Worm (Caenorhabditis elegans) whole organism, L4/young adult: ENCODE data around the gene K03H1.11.

ENCODE experiments used
- W03F9.2 ChIP-seq: fragments of 150-350 bp; optimal IDR thresholded peaks from 2 replicates; lab custom pipeline; 2014; ENCODE audit warnings: missing biosample characterization, missing genetic modification characterization
- dao-5 ChIP-seq: sonication (generic microtip); optimal IDR thresholded peaks from 2 replicates; lab custom pipeline; 2016; ENCODE audit warnings: missing genotype, missing genetic modification characterization, moderate library complexity, missing compliant biosample characterization
- him-1 ChIP-seq: sonication (generic microtip); optimal IDR thresholded peaks from 2 replicates; lab custom pipeline; 2016; ENCODE audit warnings: missing genotype, missing genetic modification reagents, missing genetic modification characterization, missing compliant biosample characterization

The K03H1.11 gene

DNA sequence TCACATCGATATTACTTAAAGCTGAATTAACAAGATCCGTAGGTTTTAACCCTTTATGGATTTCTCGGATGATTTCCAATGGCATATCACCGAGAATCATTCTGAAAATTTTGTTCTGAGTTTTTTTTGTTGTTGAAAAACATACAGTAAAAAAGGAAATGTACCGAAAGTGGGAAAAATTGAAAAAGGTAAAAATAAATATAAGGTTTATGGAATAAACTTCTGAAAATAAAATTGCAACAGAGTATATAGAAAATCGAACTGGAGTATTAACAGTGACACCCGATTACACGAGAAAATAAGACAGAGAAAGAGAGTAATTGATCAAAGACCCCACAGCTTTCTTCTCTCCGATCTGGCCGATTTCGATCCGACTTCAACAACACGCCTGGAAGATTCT lies at the start of gene K03H1.11:
Gene K03H1.11, minus strand, starts transcription at position 101 of the 400 bp plus-strand sequence.
- TF ChIP-seq W03F9.2 (tag; lab: Kevin White, UChicago) (no peak), him-1 (no peak), dao-5 (no peak)

DNA sequence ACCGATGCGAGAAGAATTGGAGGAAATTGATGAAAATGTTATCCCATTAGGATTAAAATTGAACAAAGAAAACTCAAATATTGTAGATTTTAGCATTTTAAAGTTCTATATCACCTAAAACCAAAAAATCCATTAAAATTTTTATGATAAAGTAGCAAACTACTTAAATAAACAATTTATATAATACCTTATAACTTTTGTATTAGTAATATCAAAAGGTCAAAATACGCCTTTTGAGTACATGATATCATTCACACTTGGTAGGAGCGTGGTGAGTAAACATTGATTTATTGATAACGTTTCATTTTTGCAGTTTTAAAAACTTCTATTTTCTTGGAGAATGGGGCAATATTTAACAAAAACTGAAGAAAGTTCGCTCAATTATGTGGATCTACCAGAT lies 49.3 kb upstream of the K03H1.11 start, which contains the start of gene C05B5.5:
Gene C05B5.5, plus strand, starts transcription at position 301 of the 400 bp plus-strand sequence.
- TF ChIP-seq W03F9.2 (tag; lab: Kevin White, UChicago), result no peak
- TF ChIP-seq dao-5, result no peak
- no peak for TF ChIP-seq him-1

DNA sequence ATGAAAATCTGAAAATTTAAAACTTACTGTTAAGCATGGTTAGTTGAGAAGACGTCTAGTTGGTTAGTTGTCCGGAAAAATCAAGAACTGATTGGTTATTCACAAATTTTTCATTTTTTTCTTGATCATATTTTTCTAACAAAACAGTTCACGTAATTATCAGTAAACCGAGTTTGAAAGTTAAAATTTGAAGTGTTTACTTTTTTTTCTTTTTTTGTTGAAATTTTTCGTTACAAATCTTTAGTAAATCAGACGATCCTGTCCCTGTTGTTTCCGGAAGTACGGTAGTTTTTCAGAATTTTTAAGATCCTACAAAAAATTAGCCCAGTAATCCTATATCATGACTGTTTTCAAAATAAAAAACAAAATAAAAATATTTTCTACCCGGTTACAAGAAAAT lies 48.7 kb upstream of the K03H1.11 start, which contains the start of gene C05B5.2:
Gene C05B5.2, minus strand, starts transcription at position 101 of the 400 bp plus-strand sequence.
- TF ChIP-seq W03F9.2 (tag; lab: Kevin White, UChicago), result no peak
- TF ChIP-seq dao-5, result no peak
- TF ChIP-seq him-1, result no peak

DNA sequence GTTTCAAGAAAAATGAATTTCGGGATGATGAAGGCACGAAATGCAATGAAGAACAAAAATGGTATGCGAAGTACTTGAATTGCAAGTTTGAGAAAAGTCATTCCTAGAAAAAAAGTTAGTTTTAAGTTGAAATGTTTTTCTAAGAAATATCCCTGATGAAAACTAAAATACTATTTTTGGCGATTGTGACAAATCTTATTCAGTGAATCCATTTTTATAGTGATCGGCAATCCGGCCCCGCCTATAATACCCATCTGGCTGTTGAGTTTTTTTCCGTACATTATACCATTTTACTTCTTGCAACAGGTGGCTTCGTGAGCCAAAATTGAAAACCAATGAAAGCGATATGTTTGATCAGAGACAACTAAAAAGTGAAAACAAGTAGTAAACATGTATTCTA lies 47.5 kb upstream of the K03H1.11 start, which contains the start of gene C05B5.17:
Gene C05B5.17, minus strand, starts transcription at position 101 of the 400 bp plus-strand sequence.
- TF ChIP-seq him-1 (no peak), dao-5 (no peak), W03F9.2 (tag; lab: Kevin White, UChicago) (no peak)

DNA sequence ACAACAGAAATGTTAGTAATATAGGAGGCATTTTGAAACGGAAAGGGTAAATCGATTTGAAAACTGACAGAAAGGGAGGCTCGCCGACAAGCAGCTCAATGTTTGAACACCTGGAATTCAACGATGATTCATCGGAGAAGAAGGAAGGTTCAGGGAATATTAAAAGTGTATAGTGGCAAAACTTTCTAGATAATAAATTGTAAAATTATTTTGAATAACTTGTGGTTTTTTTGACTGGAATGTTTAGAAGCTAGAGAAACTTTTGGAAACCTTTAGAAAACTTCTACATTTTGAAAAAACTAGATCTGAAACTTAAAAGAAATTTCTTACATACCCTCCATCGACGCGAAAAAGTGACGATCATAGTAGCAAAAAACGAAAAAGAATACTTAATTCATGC lies 46.1 kb upstream of the K03H1.11 start, which contains the start of gene pqn-8:
Gene pqn-8, minus strand, starts transcription at position 101 of the 400 bp plus-strand sequence.
- no peak for TF ChIP-seq him-1
- no peak for TF ChIP-seq dao-5
- TF ChIP-seq W03F9.2 (tag; lab: Kevin White, UChicago), result no peak

DNA sequence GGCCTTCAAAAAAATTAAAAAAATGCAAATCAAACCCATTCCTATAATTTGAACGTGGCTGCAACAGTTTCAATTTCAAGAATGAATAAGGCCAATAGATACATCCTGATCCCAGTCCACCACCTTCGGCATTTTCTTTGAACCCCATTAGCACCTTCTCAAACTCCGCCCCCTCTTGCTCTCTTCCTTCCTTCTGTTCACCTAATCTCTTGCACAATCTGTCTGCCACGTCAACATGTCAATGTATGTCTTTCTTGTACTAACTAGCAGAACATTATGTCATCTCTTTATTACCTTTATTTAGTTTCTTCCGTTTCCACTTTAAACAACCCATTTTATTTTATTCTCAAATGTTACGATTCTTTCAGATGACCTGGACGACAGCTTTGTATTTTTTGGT lies 41.8 kb upstream of the K03H1.11 start, which contains the start of gene C05B5.4:
Gene C05B5.4, plus strand, starts transcription at position 351 of the 400 bp plus-strand sequence.
- TF ChIP-seq W03F9.2 (tag; lab: Kevin White, UChicago), result no peak
- no peak for TF ChIP-seq dao-5
- no peak for TF ChIP-seq him-1

DNA sequence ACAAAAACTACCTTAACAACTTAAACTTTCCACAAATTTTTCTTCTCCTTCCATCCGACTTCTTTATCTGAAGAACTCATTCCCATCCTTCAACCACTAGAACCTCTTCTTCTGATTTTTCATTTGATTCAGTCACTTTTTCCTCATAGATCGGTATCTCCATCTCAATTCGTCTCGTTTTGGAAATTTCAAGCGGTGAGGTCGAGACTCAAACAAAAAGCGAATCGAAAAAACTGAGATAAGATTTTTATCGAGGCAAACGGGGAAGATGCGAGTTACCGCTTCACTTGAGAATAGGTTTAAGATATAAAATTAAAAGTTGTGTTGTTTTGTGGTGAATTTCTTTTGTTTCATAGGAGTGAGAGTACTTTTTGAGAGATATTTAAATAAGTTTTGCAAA lies 39.6 kb upstream of the K03H1.11 start:
- TF ChIP-seq him-1 (no peak), dao-5 (no peak)

DNA sequence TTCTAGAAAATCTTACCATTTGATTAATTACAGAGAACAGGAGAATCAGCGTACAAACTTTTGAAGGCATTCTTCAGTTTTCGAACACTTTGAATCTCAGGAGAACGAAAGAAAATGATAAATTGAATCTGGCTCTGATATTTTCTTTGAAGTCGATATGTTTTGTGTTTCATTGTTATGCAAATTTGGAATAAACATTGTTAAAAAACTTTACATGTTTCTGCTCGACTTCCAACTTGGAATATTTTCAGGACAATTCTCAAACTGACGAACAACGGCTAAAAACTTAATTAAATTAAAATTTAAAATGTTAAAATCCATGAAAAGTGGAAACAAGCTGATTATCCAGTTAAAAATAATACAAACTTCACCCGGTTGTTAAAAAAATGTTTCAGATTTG lies 36.6 kb upstream of the K03H1.11 start, which contains the start of gene C05B5.1:
Gene C05B5.1, minus strand, starts transcription at position 101 of the 400 bp plus-strand sequence.
- no peak for TF ChIP-seq W03F9.2 (tag; lab: Kevin White, UChicago)

DNA sequence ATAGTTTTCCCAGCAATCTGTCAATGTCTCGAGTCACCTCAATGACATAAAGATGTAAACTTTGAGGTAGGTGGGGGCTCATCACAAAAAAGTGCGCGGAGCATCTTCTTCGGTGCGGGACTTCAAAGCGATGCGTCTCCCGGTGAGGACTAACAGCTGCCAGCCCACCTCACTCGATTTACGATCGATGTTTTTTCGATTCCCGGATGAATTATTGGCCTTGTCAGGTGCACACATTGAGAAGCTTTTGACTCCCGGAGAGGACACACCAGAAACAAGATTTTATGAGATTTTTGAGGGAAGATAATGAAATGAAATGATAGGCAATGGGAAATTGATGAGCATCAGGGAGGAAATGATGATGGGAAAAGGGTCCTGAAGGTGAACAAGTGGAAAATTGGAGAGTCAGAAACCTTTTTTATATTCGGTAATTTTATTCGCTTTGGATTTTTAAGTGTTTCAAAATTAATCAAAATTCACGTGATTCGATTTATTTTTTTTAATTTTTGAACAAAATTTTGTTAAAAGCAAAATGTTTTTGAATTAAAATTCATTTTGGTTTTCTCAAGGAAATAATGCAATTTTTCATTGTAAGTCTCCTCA lies 35.2 kb upstream of the K03H1.11 start, which contains the start of gene C05B5.12:
Gene C05B5.12, plus strand, starts transcription at position 553 of the 603 bp plus-strand sequence.
- no peak for TF ChIP-seq dao-5
- no peak for TF ChIP-seq W03F9.2 (tag; lab: Kevin White, UChicago)

DNA sequence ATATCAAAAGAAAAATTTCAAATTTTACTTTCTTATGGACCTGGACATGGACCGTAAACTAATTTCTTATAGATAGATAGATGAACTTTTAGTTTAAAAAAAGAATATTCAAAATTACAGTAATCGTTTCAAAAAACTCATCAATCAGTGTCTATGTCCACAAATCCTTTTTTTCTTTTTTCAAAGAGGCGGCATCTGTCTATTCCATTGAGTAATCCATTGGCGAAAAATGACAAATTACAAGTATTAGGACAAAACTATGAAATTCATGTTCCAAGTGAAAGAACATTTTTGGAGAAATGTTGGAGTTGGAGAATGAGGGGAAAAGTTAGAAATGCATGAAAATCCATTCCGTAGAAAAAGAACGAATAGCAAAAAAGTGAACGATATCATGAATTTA lies 33.8 kb upstream of the K03H1.11 start:
- no peak for TF ChIP-seq dao-5
- no peak for TF ChIP-seq him-1
- TF ChIP-seq W03F9.2 (tag; lab: Kevin White, UChicago), result no peak

DNA sequence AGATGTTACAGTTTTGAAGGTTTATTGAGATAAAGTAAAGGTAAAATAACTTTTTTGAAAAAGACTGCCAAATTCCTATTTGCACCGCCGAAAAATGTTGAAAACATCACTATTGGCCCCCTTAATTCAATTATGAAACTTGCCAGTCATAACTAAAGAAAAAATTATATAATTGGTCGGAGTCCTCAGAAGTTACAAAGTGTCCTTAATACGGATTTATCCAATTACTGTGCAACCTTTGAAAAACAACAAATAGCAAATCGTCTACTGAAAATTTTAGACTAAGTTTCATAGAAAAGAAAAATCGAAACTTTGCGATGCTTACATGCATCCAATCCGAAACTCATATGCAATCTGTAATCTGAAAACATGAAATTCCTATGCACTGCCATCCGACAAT lies 32.8 kb upstream of the K03H1.11 start:
- TF ChIP-seq W03F9.2 (tag; lab: Kevin White, UChicago) (no peak), him-1 (no peak), dao-5 (no peak)

DNA sequence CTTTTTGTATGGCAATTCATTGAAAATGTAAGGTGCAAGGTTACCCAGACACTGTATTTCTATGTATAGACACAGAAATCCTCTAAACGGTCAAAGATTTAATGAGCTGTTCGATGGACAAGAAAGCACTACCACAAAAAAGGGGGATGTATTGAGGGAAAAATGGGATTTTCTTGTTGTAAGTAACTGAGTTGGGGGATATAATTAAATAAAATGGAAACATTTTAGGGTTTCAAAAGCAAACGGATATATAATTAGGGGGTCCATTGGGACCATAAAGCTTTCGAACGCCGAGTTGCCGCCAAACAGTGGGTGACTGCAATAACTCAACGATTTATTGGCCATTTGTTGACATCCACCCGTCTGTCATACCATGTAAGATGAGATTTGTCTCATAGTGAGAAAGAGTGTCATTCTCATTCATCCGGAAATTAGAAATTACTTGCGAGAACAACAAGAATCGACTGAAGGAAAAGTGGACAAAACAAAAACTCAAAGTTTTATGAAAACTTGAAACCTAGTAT lies 30.4 kb upstream of the K03H1.11 start:
- TF ChIP-seq him-1 (no peak), W03F9.2 (tag; lab: Kevin White, UChicago) (no peak), dao-5 (no peak)

DNA sequence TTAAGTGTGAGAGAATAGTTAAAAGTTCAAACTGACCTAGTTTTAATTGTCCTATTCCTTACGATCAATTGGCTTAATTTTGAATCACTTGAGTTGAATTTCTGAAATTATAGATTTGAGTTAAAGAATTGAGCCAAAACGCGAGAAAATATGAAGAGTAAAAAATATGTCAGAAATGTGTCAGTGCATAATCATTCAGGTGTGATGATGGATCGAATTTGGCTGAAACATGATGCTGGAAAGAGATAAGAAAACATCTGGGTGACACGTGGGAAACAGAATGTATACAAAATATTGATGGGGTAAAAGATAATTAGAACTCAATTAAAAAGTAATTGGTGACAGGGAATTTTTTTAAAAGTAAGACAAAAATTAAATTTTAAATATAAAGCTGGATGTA lies 22.0 kb upstream of the K03H1.11 start, which contains the start of gene R10E12.2:
Gene R10E12.2, minus strand, starts transcription at position 101 of the 400 bp plus-strand sequence.
- TF ChIP-seq W03F9.2 (tag; lab: Kevin White, UChicago), result no peak
- TF ChIP-seq him-1, result no peak
- TF ChIP-seq dao-5, result no peak

DNA sequence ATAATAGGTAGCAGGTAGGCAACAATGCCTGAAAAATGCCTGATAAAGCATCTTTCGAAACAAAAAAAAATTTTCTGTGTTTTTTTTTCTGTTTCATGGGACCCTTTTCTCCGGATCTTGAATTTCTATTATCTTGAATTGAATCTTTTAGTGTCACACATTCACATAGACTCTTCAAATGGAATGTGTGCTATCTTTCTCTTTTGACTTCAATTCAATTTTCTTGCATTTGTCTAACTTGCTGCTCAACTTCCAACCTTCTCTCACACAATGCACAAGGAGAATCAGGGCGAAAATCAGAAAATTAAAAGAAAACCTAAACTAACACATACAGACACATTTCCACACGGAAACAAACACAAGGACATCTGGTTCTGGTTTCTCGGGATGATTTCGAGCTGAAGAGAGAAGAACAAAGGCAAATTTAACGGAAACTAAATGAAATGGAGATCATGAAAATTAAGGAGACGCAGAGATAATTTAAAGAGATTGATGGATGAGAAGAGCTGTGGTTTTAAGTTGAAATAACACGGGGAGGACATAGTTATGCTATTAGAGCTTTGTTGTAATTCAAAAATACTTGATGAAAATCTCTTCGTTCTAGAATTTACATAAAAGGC lies 20.5 kb upstream of the K03H1.11 start:
- TF ChIP-seq him-1 (no peak), dao-5 (no peak), W03F9.2 (tag; lab: Kevin White, UChicago) (no peak)

DNA sequence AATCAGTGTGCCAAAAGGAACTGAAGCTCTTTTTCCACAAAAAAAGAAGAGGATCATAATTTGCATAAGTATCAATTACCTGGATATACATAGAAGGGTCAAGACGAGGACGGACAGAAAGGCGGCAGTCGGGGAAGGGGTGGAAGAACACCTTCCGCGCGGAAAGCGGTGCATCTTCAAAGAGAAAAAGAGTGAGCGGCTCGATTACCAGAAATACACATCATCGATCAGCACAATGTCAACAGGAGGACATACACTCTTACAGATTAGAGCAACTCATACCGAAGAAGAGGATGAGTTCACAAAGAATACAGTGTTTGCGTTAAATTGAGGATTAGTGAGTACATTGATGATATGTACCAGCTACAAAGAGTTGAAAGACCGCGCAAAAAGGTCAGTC lies 17.6 kb upstream of the K03H1.11 start:
- no peak for TF ChIP-seq dao-5
